Worm (Caenorhabditis elegans) whole organism, late embryonic: Measurements from ENCODE around the gene klp-11.

Experiments used
- ama-1 ChIP-seq: fragments of 150-350 bp; optimal IDR thresholded peaks from 2 replicates; lab custom pipeline; 2014
- lin-11 ChIP-seq: fragments of 200-800 bp; sonication (Bioruptor generic); optimal IDR thresholded peaks from 2 replicates; lab custom pipeline; 2018; ENCODE audit warnings: mild to moderate bottlenecking, missing genetic modification characterization, missing compliant biosample characterization
- unc-86 ChIP-seq: sonication (generic microtip); optimal IDR thresholded peaks from 2 replicates; lab custom pipeline; 2016; ENCODE audit warnings: missing genetic modification characterization, missing compliant biosample characterization

ce11 chrIV:8778045-8778444 lies 16.2 kb upstream of the klp-11 start, which contains the start of gene C33D9.6:
- TF ChIP-seq ama-1 (lab: Kevin White, UChicago) (no peak), unc-86 (tag; lab: Kevin White, UChicago) (no peak), lin-11 (tag; lab: Kevin White, UChicago) (no peak)
